Worm (Caenorhabditis elegans): ENCODE data around the gene dnc-3.

Gene dnc-3

ce11 chrII:3553453-3553852 is at the start of gene dnc-3:
TSS of gene dnc-3 (plus strand) at chrII:3553724.
- TF ChIP-seq ceh-28 (tag; optimal IDR thresholded peaks at IDR 0.05) (peak; percentile 29), lin-15B (tag; optimal IDR thresholded peaks at IDR 0.05) (peak; percentile 59), nhr-23 (tag; optimal IDR thresholded peaks at IDR 0.05) (peak; percentile 21), nhr-67 (tag; optimal IDR thresholded peaks at IDR 0.05) (no peak), nfya-1 (tag; optimal IDR thresholded peaks at IDR 0.05; ENCODE audit: insufficient read depth) (peak; percentile 51), skn-1 (tag; optimal IDR thresholded peaks at IDR 0.05) (no peak), snpc-4 (tag; optimal IDR thresholded peaks at IDR 0.05) (peak; percentile 5), tbx-2 (tag; optimal IDR thresholded peaks at IDR 0.05) (peak; percentile 53), elt-2 (tag; optimal IDR thresholded peaks at IDR 0.05) (peak; percentile 28)

DNA sequence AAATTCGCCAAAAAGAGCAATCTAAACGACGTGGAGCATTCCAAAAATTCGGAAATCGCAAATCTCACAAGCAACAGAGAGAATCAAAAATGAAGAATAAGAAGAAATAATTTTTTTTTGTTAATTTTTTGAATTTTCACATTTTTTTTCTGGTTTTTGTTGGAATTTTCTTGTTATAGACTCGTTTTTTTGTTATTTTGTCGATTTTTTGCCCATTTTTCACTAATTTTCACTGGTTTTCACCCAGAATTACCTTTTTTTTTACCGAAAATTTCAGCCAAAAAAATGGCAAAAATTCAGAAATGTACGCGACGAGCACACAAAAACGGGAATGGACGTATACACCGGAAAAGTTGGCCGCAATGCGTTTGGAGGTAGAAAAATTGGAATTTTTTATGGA is 48.8 kb upstream of the dnc-3 start, which contains the start of gene cyh-1:
TSS of gene cyh-1 (plus strand) at position 301 of the 400 bp plus-strand sequence.
- TF ChIP-seq fkh-10 (GFP tag; optimal IDR thresholded peaks at IDR 0.05) (no peak), ceh-82 (tag; optimal IDR thresholded peaks at IDR 0.05) (no peak), nhr-23 (tag; optimal IDR thresholded peaks at IDR 0.05) (no peak), ZK546.5 (tag; optimal IDR thresholded peaks at IDR 0.05) (no peak), skn-1 (tag; optimal IDR thresholded peaks at IDR 0.05) (no peak), fos-1 (tag; optimal IDR thresholded peaks at IDR 0.05) (no peak)

DNA sequence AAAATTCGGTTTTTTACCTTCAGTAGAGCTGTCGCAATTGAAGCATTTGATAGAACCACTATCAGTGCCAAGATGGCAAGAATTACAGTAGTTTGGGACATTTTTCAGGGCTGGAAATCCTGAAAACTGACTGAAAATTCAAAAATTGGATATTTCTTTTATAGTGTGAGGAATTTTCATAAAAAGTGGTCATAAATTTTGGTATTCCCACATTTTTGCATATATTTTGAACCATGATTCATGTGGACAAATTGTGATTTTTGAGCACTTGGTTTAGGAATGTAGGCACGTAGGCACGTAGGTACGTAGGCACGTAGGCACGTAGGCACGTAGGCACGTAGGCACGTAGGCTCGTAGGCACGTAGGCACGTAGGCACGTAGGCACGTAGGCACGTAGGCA is 41.3 kb upstream of the dnc-3 start, which contains the start of gene Y49F6B.19:
TSS of gene Y49F6B.19 (minus strand) at position 101 of the 400 bp plus-strand sequence.
- TF ChIP-seq aly-2 (tag; optimal IDR thresholded peaks at IDR 0.05), result no peak
- TF ChIP-seq pha-4 (tag; optimal IDR thresholded peaks at IDR 0.05), result no peak
- TF ChIP-seq fos-1 (tag; optimal IDR thresholded peaks at IDR 0.05), result no peak
- no peak for TF ChIP-seq nhr-76 (tag; optimal IDR thresholded peaks at IDR 0.05)
- TF ChIP-seq hmg-11 (tag; optimal IDR thresholded peaks at IDR 0.05), result no peak
- no peak for TF ChIP-seq ceh-28 (tag; optimal IDR thresholded peaks at IDR 0.05)
- no peak for TF ChIP-seq ztf-11 (tag; optimal IDR thresholded peaks at IDR 0.05)
- TF ChIP-seq unc-62 (GFP tag; optimal IDR thresholded peaks at IDR 0.05), result no peak
- TF ChIP-seq mdl-1 (tag; optimal IDR thresholded peaks at IDR 0.05), result no peak

DNA sequence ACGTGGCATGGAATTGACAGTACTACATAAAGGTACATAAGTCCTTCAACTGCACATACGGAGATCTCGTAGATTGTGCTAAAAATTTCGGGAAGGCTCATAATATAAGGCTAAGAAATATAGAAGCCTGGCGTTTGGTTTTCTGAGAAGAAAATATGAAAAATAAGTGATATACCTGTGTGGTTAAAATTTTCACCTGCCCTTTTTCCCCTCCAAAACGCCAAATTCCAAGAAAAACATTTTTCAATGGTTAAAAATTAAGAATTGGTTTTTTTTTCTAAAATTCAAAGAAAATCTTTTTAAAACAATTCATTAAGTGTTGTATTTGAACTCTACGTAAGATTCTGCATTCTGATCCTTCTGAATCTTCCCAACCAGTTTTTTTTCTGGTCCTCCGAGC is 38.9 kb upstream of the dnc-3 start, which contains the start of gene srz-5:
TSS of gene srz-5 (minus strand) at position 101 of the 400 bp plus-strand sequence.
- no peak for TF ChIP-seq fkh-10 (GFP tag; optimal IDR thresholded peaks at IDR 0.05)
- TF ChIP-seq ztf-4 (tag; optimal IDR thresholded peaks at IDR 0.05), result no peak
- TF ChIP-seq nhr-77 (tag; optimal IDR thresholded peaks at IDR 0.05), result no peak
- no peak for TF ChIP-seq zag-1 (tag; optimal IDR thresholded peaks at IDR 0.05)
- no peak for TF ChIP-seq nhr-25 (tag; optimal IDR thresholded peaks at IDR 0.05)
- TF ChIP-seq ztf-11 (tag; optimal IDR thresholded peaks at IDR 0.05), result no peak
- no peak for TF ChIP-seq nhr-28 (tag; optimal IDR thresholded peaks at IDR 0.05)
- no peak for TF ChIP-seq fos-1 (tag; optimal IDR thresholded peaks at IDR 0.05)
- no peak for TF ChIP-seq lin-15B (tag; optimal IDR thresholded peaks at IDR 0.05)
- no peak for TF ChIP-seq elt-1 (tag; optimal IDR thresholded peaks at IDR 0.05)
- TF ChIP-seq nhr-23 (tag; optimal IDR thresholded peaks at IDR 0.05), result no peak
- TF ChIP-seq elt-3 (tag; optimal IDR thresholded peaks at IDR 0.05), result no peak
- TF ChIP-seq snpc-4 (tag; optimal IDR thresholded peaks at IDR 0.05), result no peak
- TF ChIP-seq pha-4 (tag; optimal IDR thresholded peaks at IDR 0.05), result no peak
- TF ChIP-seq ceh-28 (tag; optimal IDR thresholded peaks at IDR 0.05), result no peak

DNA sequence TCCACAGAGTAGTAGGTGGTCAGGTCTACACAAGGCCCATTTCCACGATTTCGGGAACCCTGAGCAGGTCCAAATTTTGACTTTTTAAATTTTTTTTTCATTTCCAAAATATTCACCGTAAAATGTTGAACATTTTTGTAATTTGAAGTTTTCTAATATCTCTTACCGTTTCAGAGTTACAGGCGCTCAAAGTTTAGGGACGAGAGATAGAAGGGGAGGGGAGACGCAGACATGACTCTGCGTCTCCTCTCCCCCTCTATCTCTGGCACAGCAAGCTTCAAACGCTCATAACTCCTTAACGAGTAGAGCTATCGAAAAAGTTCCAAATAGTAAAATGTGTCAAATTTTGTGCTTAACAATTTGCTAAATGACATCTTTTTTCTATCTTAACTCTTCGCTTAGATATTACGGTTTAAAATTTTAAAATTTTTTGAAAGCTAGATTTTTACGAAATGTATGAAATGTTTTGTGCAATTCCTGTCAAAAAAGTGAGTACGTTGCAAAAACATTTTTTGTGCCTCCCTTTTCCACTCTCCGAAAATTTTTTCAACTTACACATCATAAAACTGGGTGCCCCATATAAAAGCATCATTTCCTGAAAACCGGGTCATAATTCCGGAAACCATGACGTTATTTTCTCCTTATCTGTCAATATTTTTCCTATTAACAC is 38.0 kb upstream of the dnc-3 start, which contains the start of the genes Y49F6B.14 and clec-125:
TSS of gene Y49F6B.14 (minus strand) at position 101 of the 670 bp plus-strand sequence.
TSS of gene clec-125 (plus strand) at position 620 of the 670 bp plus-strand sequence.
- no peak for TF ChIP-seq sea-2 (GFP tag; optimal IDR thresholded peaks at IDR 0.05)
- no peak for TF ChIP-seq ztf-4 (tag; optimal IDR thresholded peaks at IDR 0.05)
- no peak for TF ChIP-seq nhr-28 (tag; optimal IDR thresholded peaks at IDR 0.05)
- no peak for TF ChIP-seq eor-1 (tag; optimal IDR thresholded peaks at IDR 0.05)
- no peak for TF ChIP-seq nhr-11 (tag; optimal IDR thresholded peaks at IDR 0.05)
- TF ChIP-seq ztf-11 (tag; optimal IDR thresholded peaks at IDR 0.05), result no peak
- no peak for TF ChIP-seq jun-1 (tag; optimal IDR thresholded peaks at IDR 0.05)
- no peak for TF ChIP-seq lin-15B (tag; optimal IDR thresholded peaks at IDR 0.05)
- TF ChIP-seq lsy-12 (tag; optimal IDR thresholded peaks at IDR 0.05), result no peak
- TF ChIP-seq ceh-82 (tag; optimal IDR thresholded peaks at IDR 0.05), result no peak
- TF ChIP-seq nhr-12 (tag; optimal IDR thresholded peaks at IDR 0.05), result no peak
- no peak for TF ChIP-seq mml-1 (tag; optimal IDR thresholded peaks at IDR 0.05)

Measured in whole organism, L3 larva.